Worm (Caenorhabditis elegans): ENCODE data around the gene spp-13.

DNA sequence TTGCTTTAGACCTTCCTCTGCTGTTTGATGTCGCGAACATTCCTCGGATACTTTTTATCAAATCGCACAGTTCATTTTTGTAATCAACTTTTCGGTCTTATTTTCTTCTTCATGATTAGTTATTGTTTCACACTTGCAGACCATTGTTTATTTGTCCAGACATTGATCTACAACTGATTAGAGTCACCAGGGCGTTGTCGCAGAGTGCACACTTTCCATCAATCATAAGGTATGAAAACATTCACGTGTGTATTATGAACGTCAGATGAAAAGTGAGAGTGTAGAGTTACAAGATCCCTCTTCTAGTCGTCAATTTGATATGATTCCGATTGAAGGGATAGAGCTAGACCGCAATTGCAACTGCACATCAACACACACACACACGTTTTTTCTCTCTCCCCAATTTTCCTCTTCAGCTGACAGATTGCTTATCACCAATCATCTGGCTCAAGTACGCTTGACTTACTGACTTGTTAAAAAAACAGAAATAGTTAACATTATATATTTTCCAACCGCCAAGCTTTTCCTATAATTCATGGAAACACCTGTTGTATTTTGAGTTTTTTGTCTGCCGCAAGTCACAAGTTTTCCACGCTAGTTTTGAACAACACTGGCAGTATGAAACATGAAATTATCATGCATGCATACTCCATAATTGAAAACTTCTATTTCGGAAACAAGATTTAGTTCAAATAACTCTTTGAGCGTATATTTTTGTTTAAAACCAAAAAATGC lies 21.8 kb upstream of the spp-13 start:
- TF ChIP-seq snpc-4 (tag; optimal IDR thresholded peaks at IDR 0.05) (no peak), unc-39 (tag; optimal IDR thresholded peaks at IDR 0.05) (no peak), unc-62 (GFP tag; optimal IDR thresholded peaks at IDR 0.05) (peak; percentile 15), mab-5 (tag; optimal IDR thresholded peaks at IDR 0.05) (no peak), pha-4 (tag; optimal IDR thresholded peaks at IDR 0.05) (no peak), nhr-28 (tag; optimal IDR thresholded peaks at IDR 0.05) (no peak), bed-3 (GFP tag; optimal IDR thresholded peaks at IDR 0.05) (no peak), nhr-237 (tag; optimal IDR thresholded peaks at IDR 0.05) (no peak), ztf-11 (tag; optimal IDR thresholded peaks at IDR 0.05) (no peak)
